Worm (Caenorhabditis elegans) whole organism, L4 larva: ENCODE results near the gene algn-12.

Experiments used
- F10B5.3 ChIP-seq: sonication (generic microtip); optimal IDR thresholded peaks from 2 replicates; lab custom pipeline; 2016; ENCODE audit warnings: mild to moderate bottlenecking, missing genetic modification characterization, missing compliant biosample characterization
- Y105C5A.15 ChIP-seq: fragments of 200-800 bp; sonication (Bioruptor generic); IDR thresholded peaks from 2 replicates; pipeline ENCODE4 v1.3.6; 2022; ENCODE audit warnings: missing genetic modification characterization, missing compliant biosample characterization
- aha-1 ChIP-seq: fragments of 150-350 bp; peaks from one replicate; lab custom pipeline; 2014; ENCODE audit warnings: missing biosample characterization, missing genetic modification characterization
- ceh-20 ChIP-seq: fragments of 200-800 bp; sonication (Bioruptor generic); IDR thresholded peaks from 2 replicates; pipeline ENCODE4 v1.3.6; 2022; ENCODE audit warnings: missing genetic modification reagents, missing genetic modification characterization, missing compliant biosample characterization
- daf-19 ChIP-seq: fragments of 200-800 bp; sonication (Bioruptor generic); conservative IDR thresholded peaks from 2 replicates; pipeline ENCODE4 v1.3.6; 2022; ENCODE audit warnings: missing genetic modification characterization, missing compliant biosample characterization
- daf-8 ChIP-seq: fragments of 200-800 bp; sonication (Bioruptor generic); IDR thresholded peaks from 2 replicates; pipeline ENCODE4 v1.3.6; 2022; ENCODE audit warnings: missing genetic modification characterization, missing compliant biosample characterization
- dpl-1 ChIP-seq: fragments of 150-350 bp; optimal IDR thresholded peaks from 2 replicates; lab custom pipeline; 2014; ENCODE audit warnings: missing biosample characterization, missing genetic modification reagents, missing genetic modification characterization
- duxl-1 ChIP-seq: sonication (generic microtip); optimal IDR thresholded peaks from 2 replicates; lab custom pipeline; 2016; ENCODE audit warnings: mild to moderate bottlenecking, missing genetic modification characterization, moderate library complexity, missing compliant biosample characterization; ENCODE audit not compliant: poor library complexity
- dve-1 ChIP-seq: sonication (generic microtip); optimal IDR thresholded peaks from 2 replicates; lab custom pipeline; 2017; ENCODE audit warnings: antibody characterized with exemption, mild to moderate bottlenecking, missing genetic modification characterization, missing compliant biosample characterization; ENCODE audit not compliant: insufficient read depth
- egl-27 ChIP-seq: sonication (generic microtip); optimal IDR thresholded peaks from 3 replicates; lab custom pipeline; 2017; ENCODE audit warnings: missing biosample characterization, missing genetic modification reagents, missing genetic modification characterization
- hlh-11 ChIP-seq: fragments of 200-800 bp; sonication (Bioruptor generic); optimal IDR thresholded peaks from 2 replicates; lab custom pipeline; 2018; ENCODE audit warnings: mild to moderate bottlenecking, missing genetic modification characterization, missing compliant biosample characterization
- jun-1 ChIP-seq: fragments of 150-350 bp; optimal IDR thresholded peaks from 2 replicates; lab custom pipeline; 2014; ENCODE audit warnings: missing biosample characterization, missing genetic modification reagents, missing genetic modification characterization
- lim-7 ChIP-seq: fragments of 200-800 bp; sonication (Bioruptor generic); IDR thresholded peaks from 2 replicates; pipeline ENCODE4 v1.3.6; 2022; ENCODE audit warnings: missing genetic modification characterization, missing compliant biosample characterization
- lin-1 ChIP-seq: fragments of 200-800 bp; sonication (Bioruptor generic); IDR thresholded peaks from 2 replicates; pipeline ENCODE4 v1.3.6; 2022; ENCODE audit warnings: missing genetic modification reagents, missing genetic modification characterization, missing compliant biosample characterization
- lir-3 ChIP-seq: sonication (generic microtip); optimal IDR thresholded peaks from 2 replicates; lab custom pipeline; 2016; ENCODE audit warnings: mild to moderate bottlenecking, missing genetic modification characterization, missing compliant biosample characterization
- mdl-1 ChIP-seq, 2 experiments: fragments of 150-350 bp in 1 of 2; sonication (generic microtip) in 1 of 2; optimal IDR thresholded peaks; 2 replicates each; lab custom pipeline; 2014 to 2017; ENCODE audit warnings: missing biosample characterization in 2 of 2, missing genetic modification characterization in 2 of 2
- mes-2 ChIP-seq: sonication (generic microtip); optimal IDR thresholded peaks from 2 replicates; lab custom pipeline; 2016; ENCODE audit warnings: missing genotype, mild to moderate bottlenecking, missing genetic modification characterization, missing compliant biosample characterization; ENCODE audit not compliant: poor library complexity, severe bottlenecking
- mxl-3 ChIP-seq: fragments of 200-800 bp; sonication (Bioruptor generic); optimal IDR thresholded peaks from 2 replicates; lab custom pipeline; 2018; ENCODE audit warnings: mild to moderate bottlenecking, missing genetic modification characterization, missing compliant biosample characterization
- nhr-10 ChIP-seq: fragments of 150-350 bp; optimal IDR thresholded peaks from 2 replicates; lab custom pipeline; 2014; ENCODE audit warnings: missing biosample characterization, missing genetic modification characterization
- nhr-25 ChIP-seq: sonication (generic microtip); optimal IDR thresholded peaks from 2 replicates; lab custom pipeline; 2017; ENCODE audit warnings: missing genetic modification characterization, mild to moderate bottlenecking, missing compliant biosample characterization, antibody characterized with exemption, moderate library complexity, borderline replicate concordance; ENCODE audit not compliant: insufficient read depth
- nhr-28 ChIP-seq: fragments of 150-350 bp; optimal IDR thresholded peaks from 2 replicates; lab custom pipeline; 2014; ENCODE audit warnings: missing biosample characterization, missing genetic modification characterization
- nhr-6 ChIP-seq: fragments of 150-350 bp; optimal IDR thresholded peaks from 2 replicates; lab custom pipeline; 2014; ENCODE audit warnings: missing biosample characterization, missing genetic modification characterization
- rbr-2 ChIP-seq: sonication (generic microtip); optimal IDR thresholded peaks from 2 replicates; lab custom pipeline; 2016; ENCODE audit warnings: missing genotype, missing genetic modification characterization, missing compliant biosample characterization
- set-16 ChIP-seq: fragments of 200-800 bp; sonication (Bioruptor generic); IDR thresholded peaks from 2 replicates; pipeline ENCODE4 v1.3.6; 2022; ENCODE audit warnings: missing genetic modification reagents, missing genetic modification characterization, missing compliant biosample characterization
- snpc-4 ChIP-seq: fragments of 150-350 bp; optimal IDR thresholded peaks from 2 replicates; lab custom pipeline; 2014; ENCODE audit warnings: missing biosample characterization, missing genetic modification characterization
- unc-62 ChIP-seq, 3 experiments: fragments of 150-350 bp in 1 of 3; sonication (generic microtip); optimal IDR thresholded peaks in 2 of 3; peaks in 1 of 3; 1 replicate in 1 of 3; 2 replicates in 2 of 3; lab custom pipeline; 2014 to 2017; ENCODE audit warnings: missing biosample characterization in 3 of 3, missing genetic modification characterization in 3 of 3, missing genetic modification reagents in 3 of 3, missing genotype in 1 of 3
- zfp-3 ChIP-seq: fragments of 200-800 bp; sonication (Bioruptor generic); conservative IDR thresholded peaks from 2 replicates; pipeline ENCODE4 v1.3.6; 2022; ENCODE audit warnings: missing genetic modification reagents, missing genetic modification characterization, missing compliant biosample characterization

algn-12 gene

ce11 chrV:8043664-8044063 lies 8.8 kb downstream of the algn-12 start:
- TF ChIP-seq unc-62 (GFP tag; optimal IDR thresholded peaks at IDR 0.05 in 1 of 2; lab: Kevin White, UChicago) (peak in 1 of 2 experiments; percentile 60), unc-62 (tag; optimal IDR thresholded peaks at IDR 0.05; lab: Kevin White, UChicago) (no peak), nhr-25 (no peak), dpl-1 (GFP tag; lab: Kevin White, UChicago) (no peak), lin-1 (GFP tag; lab: Robert Waterston, UW) (no peak), rbr-2 (tag; lab: Kevin White, UChicago) (no peak), zfp-3 (no peak), nhr-10 (tag; lab: Kevin White, UChicago) (no peak), aha-1 (tag; lab: Kevin White, UChicago) (peak; percentile 60)

DNA sequence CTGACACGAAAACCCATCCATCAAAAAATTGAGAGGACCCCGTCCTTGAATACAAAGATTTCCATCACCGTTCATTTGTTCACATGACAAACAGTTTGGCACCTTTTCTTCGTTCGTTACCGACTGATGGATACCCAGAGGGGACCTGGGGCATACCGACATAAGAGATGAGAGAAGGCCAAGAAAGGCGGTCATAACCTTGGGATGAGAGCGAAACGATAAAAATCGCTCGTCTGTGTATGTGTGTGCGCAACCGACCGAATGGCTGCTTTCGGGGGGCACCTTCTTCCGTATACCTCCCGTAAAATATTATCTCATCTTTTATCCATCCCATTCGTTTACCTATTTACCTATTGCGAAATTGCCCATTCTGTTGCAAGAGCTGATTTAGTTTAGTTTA lies 10.0 kb downstream of the algn-12 start:
- peak; percentile 3 for TF ChIP-seq mes-2
- TF ChIP-seq snpc-4 (tag; lab: Kevin White, UChicago): no peak
- peak; percentile 16 for TF ChIP-seq nhr-28 (tag; lab: Kevin White, UChicago)
- peak; percentile 5 for TF ChIP-seq hlh-11 (tag; lab: Kevin White, UChicago)

- no peak for TF ChIP-seq hlh-11 (tag; lab: Kevin White, UChicago)
- no peak for TF ChIP-seq duxl-1 (tag; lab: Kevin White, UChicago)
- no peak for TF ChIP-seq nhr-10 (tag; lab: Kevin White, UChicago)
- TF ChIP-seq daf-8 (GFP tag; lab: Robert Waterston, UW): no peak
- no peak for TF ChIP-seq lir-3
- no peak for TF ChIP-seq mxl-3 (GFP tag; lab: Kevin White, UChicago)
- TF ChIP-seq, all 104 proteins: peak for 0
Observed at ce11 chrV:8046706-8047105, 11.8 kb downstream of the algn-12 start, which contains the start of gene ZC513.3. ZC513.3 (plus strand) TSS chrV:8047006.

ce11 chrV:8050059-8050677 lies 15.3 kb downstream of the algn-12 start:
- TF ChIP-seq set-16 (GFP tag; lab: Robert Waterston, UW): peak; percentile 96
- no peak for TF ChIP-seq unc-62 (GFP tag; optimal IDR thresholded peaks at IDR 0.05 in 1 of 2; lab: Kevin White, UChicago)
- no peak for TF ChIP-seq unc-62 (tag; optimal IDR thresholded peaks at IDR 0.05; lab: Kevin White, UChicago)
- no peak for TF ChIP-seq egl-27 (tag; lab: Kevin White, UChicago)
- peak; percentile 30 for TF ChIP-seq aha-1 (tag; lab: Kevin White, UChicago)

DNA sequence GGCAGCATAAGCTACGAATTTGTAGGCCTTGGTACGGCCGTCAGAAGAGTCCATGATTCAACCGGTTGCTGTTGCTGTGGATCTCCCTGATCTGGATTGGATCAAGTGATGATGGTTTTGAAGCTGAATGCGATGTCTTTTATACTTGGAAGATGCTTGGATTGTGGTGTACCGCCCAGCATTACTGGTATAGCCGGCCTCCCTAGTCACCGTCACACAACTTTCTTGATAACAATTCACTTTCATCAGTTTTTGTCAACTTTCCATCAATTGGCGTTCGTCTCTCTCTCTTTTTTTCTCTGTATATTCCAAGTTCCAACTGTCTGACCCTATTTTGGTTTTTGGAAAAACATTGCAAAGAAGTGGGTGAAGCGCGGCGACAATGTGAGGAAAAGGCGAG lies 15.9 kb downstream of the algn-12 start, which contains the start of gene col-43:
col-43 (minus strand) TSS at position 101 of the 400 bp plus-strand sequence.
- no peak for TF ChIP-seq nhr-6 (tag; lab: Kevin White, UChicago)
- no peak for TF ChIP-seq jun-1 (tag; lab: Kevin White, UChicago)
- TF ChIP-seq daf-19 (GFP tag; lab: Robert Waterston, UW): no peak
- no peak for TF ChIP-seq F10B5.3 (tag; lab: Kevin White, UChicago)
- TF ChIP-seq mdl-1 (tag; optimal IDR thresholded peaks at IDR 0.05; lab: Kevin White, UChicago): no peak

ce11 chrV:8051851-8052250 lies 16.9 kb downstream of the algn-12 start, which contains the start of gene sth-1:
sth-1 (plus strand) TSS chrV:8052151.
- TF ChIP-seq Y105C5A.15 (no peak), dve-1 (tag; lab: Kevin White, UChicago) (peak; percentile 42), lim-7 (GFP tag; lab: Robert Waterston, UW) (no peak), duxl-1 (tag; lab: Kevin White, UChicago) (no peak)

DNA sequence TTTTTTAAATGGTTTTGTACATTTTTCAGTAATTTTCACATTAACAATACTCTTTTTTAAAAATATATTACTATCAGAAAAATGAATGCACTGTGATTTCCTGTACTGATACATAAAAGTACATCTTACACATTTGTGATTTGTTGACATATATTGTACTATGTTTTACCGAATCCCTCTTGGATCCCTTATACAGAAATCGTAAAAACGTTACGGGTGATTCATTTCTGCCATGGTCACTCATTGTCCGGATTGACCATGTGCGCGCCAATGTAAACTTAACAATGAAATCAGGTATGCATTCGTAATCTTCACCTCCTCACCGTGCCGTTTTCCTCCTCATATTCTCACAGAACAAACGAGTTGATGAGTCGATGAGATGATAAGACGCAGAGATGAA lies 19.2 kb downstream of the algn-12 start, which contains the start of gene ZC513.2:
ZC513.2 (plus strand) TSS at position 301 of the 400 bp plus-strand sequence.
- peak; percentile 11 for TF ChIP-seq jun-1 (tag; lab: Kevin White, UChicago)
- peak; percentile 28 for TF ChIP-seq aha-1 (tag; lab: Kevin White, UChicago)
- TF ChIP-seq ceh-20 (GFP tag; lab: Robert Waterston, UW): no peak
